Worm (Caenorhabditis elegans) whole organism, late embryonic: ENCODE results near the gene uig-1.

Experiments used
- C08G9.2 ChIP-seq: sonication (generic microtip); optimal IDR thresholded peaks from 2 replicates; lab custom pipeline; 2016; ENCODE audit warnings: mild to moderate bottlenecking, missing genetic modification characterization, moderate library complexity, missing compliant biosample characterization
- C38D4.7 ChIP-seq: fragments of 200-800 bp; sonication (Bioruptor generic); optimal IDR thresholded peaks from 2 replicates; lab custom pipeline; 2018; ENCODE audit warnings: mild to moderate bottlenecking, missing genetic modification characterization, moderate library complexity, missing compliant biosample characterization
- ama-1 ChIP-seq: fragments of 150-350 bp; optimal IDR thresholded peaks from 2 replicates; lab custom pipeline; 2014
- ceh-24 ChIP-seq: sonication (generic microtip); optimal IDR thresholded peaks from 2 replicates; lab custom pipeline; 2016; ENCODE audit warnings: mild to moderate bottlenecking, missing genetic modification characterization, missing compliant biosample characterization
- ceh-34 ChIP-seq: sonication (generic microtip); optimal IDR thresholded peaks from 2 replicates; lab custom pipeline; 2016; ENCODE audit warnings: mild to moderate bottlenecking, missing genetic modification characterization, missing compliant biosample characterization
- ceh-9 ChIP-seq: sonication (generic microtip); optimal IDR thresholded peaks from 2 replicates; lab custom pipeline; 2016; ENCODE audit warnings: mild to moderate bottlenecking, missing genetic modification characterization, inconsistent platforms, missing compliant biosample characterization
- che-1 ChIP-seq: sonication (generic microtip); optimal IDR thresholded peaks from 2 replicates; lab custom pipeline; 2016; ENCODE audit warnings: mild to moderate bottlenecking, missing genetic modification characterization, missing compliant biosample characterization
- dmd-4 ChIP-seq: sonication (generic microtip); optimal IDR thresholded peaks from 2 replicates; lab custom pipeline; 2016; ENCODE audit warnings: borderline replicate concordance, missing genetic modification characterization, missing compliant biosample characterization
- elt-2 ChIP-seq: sonication (generic microtip); optimal IDR thresholded peaks from 2 replicates; lab custom pipeline; 2016; ENCODE audit warnings: missing genetic modification reagents, missing genetic modification characterization, missing compliant biosample characterization
- ets-4 ChIP-seq: sonication (generic microtip); optimal IDR thresholded peaks from 2 replicates; lab custom pipeline; 2016; ENCODE audit warnings: missing genetic modification characterization, missing compliant biosample characterization
- eyg-1 ChIP-seq: sonication (generic microtip); optimal IDR thresholded peaks from 2 replicates; lab custom pipeline; 2016; ENCODE audit warnings: missing genotype, missing genetic modification characterization, missing compliant biosample characterization
- fkh-6 ChIP-seq: sonication (generic microtip); optimal IDR thresholded peaks from 2 replicates; lab custom pipeline; 2016; ENCODE audit warnings: missing genetic modification characterization, missing compliant biosample characterization
- hlh-13 ChIP-seq: fragments of 200-800 bp; sonication (Bioruptor generic); optimal IDR thresholded peaks from 2 replicates; lab custom pipeline; 2018; ENCODE audit warnings: mild to moderate bottlenecking, missing genetic modification characterization, missing compliant biosample characterization
- hlh-30 ChIP-seq: sonication (generic microtip); optimal IDR thresholded peaks from 2 replicates; lab custom pipeline; 2017; ENCODE audit warnings: antibody characterized with exemption, missing genetic modification characterization, missing compliant biosample characterization; ENCODE audit not compliant: insufficient read depth
- hlh-6 ChIP-seq: sonication (generic microtip); optimal IDR thresholded peaks from 2 replicates; lab custom pipeline; 2016; ENCODE audit warnings: missing genotype, missing genetic modification characterization, missing compliant biosample characterization
- lim-6 ChIP-seq: sonication (generic microtip); optimal IDR thresholded peaks from 2 replicates; lab custom pipeline; 2016; ENCODE audit warnings: missing genetic modification characterization, missing compliant biosample characterization
- lin-11 ChIP-seq: fragments of 200-800 bp; sonication (Bioruptor generic); optimal IDR thresholded peaks from 2 replicates; lab custom pipeline; 2018; ENCODE audit warnings: mild to moderate bottlenecking, missing genetic modification characterization, missing compliant biosample characterization
- mec-3 ChIP-seq: sonication (generic microtip); optimal IDR thresholded peaks from 2 replicates; lab custom pipeline; 2016; ENCODE audit warnings: borderline replicate concordance, missing genetic modification characterization, missing compliant biosample characterization
- nhr-11 ChIP-seq: fragments of 150-350 bp; optimal IDR thresholded peaks from 2 replicates; lab custom pipeline; 2014; ENCODE audit warnings: missing biosample characterization, missing genetic modification characterization
- nhr-232 ChIP-seq: sonication (generic microtip); optimal IDR thresholded peaks from 2 replicates; lab custom pipeline; 2016; ENCODE audit warnings: missing genetic modification characterization, missing compliant biosample characterization
- npax-4 ChIP-seq: sonication (generic microtip); optimal IDR thresholded peaks from 2 replicates; lab custom pipeline; 2016; ENCODE audit warnings: missing genetic modification characterization, missing compliant biosample characterization
- odd-2 ChIP-seq: sonication (generic microtip); optimal IDR thresholded peaks from 2 replicates; lab custom pipeline; 2017; ENCODE audit warnings: antibody characterized with exemption, mild to moderate bottlenecking, missing genetic modification characterization, missing compliant biosample characterization
- pat-9 ChIP-seq: fragments of 200-800 bp; sonication (Bioruptor generic); optimal IDR thresholded peaks from 2 replicates; lab custom pipeline; 2018; ENCODE audit warnings: mild to moderate bottlenecking, missing genetic modification characterization, moderate library complexity, missing compliant biosample characterization
- pax-1 ChIP-seq: fragments of 150-350 bp; optimal IDR thresholded peaks from 2 replicates; lab custom pipeline; 2014; ENCODE audit warnings: missing biosample characterization, missing genetic modification characterization
- pqm-1 ChIP-seq: sonication (generic microtip); optimal IDR thresholded peaks from 2 replicates; lab custom pipeline; 2016; ENCODE audit warnings: missing genetic modification characterization, missing compliant biosample characterization
- pros-1 ChIP-seq: fragments of 150-350 bp; optimal IDR thresholded peaks from 2 replicates; lab custom pipeline; 2014; ENCODE audit warnings: missing biosample characterization, missing genetic modification reagents, missing genetic modification characterization
- rnt-1 ChIP-seq: sonication (generic microtip); optimal IDR thresholded peaks from 2 replicates; lab custom pipeline; 2016; ENCODE audit warnings: missing genetic modification characterization, missing compliant biosample characterization
- sox-4 ChIP-seq: sonication (generic microtip); optimal IDR thresholded peaks from 2 replicates; lab custom pipeline; 2017; ENCODE audit warnings: mild to moderate bottlenecking, missing genetic modification characterization, inconsistent platforms, missing compliant biosample characterization
- ttx-3 ChIP-seq: sonication (generic microtip); optimal IDR thresholded peaks from 2 replicates; lab custom pipeline; 2016; ENCODE audit warnings: missing genetic modification reagents, missing genetic modification characterization, missing compliant biosample characterization
- unc-3 ChIP-seq, 2 experiments: fragments of 200-800 bp in 1 of 2; sonication (Bioruptor generic) in 1 of 2; sonication (generic microtip) in 1 of 2; conservative IDR thresholded peaks in 1 of 2; optimal IDR thresholded peaks in 1 of 2; 2 replicates each; pipeline versions ENCODE4 v1.3.6 to Lab custom; 2016 to 2022; ENCODE audit warnings: missing compliant biosample characterization in 2 of 2, missing genetic modification characterization in 2 of 2, missing genetic modification reagents in 1 of 2
- unc-42 ChIP-seq: sonication (generic microtip); optimal IDR thresholded peaks from 2 replicates; lab custom pipeline; 2016; ENCODE audit warnings: missing genotype, missing genetic modification characterization, missing compliant biosample characterization
- unc-86 ChIP-seq: sonication (generic microtip); optimal IDR thresholded peaks from 2 replicates; lab custom pipeline; 2016; ENCODE audit warnings: missing genetic modification characterization, missing compliant biosample characterization
- zip-5 ChIP-seq: sonication (generic microtip); optimal IDR thresholded peaks from 2 replicates; lab custom pipeline; 2016; ENCODE audit warnings: missing genetic modification characterization, missing compliant biosample characterization
- ztf-16 ChIP-seq: sonication (generic microtip); optimal IDR thresholded peaks from 2 replicates; lab custom pipeline; 2017; ENCODE audit warnings: missing genetic modification characterization, missing compliant biosample characterization

uig-1 gene

DNA sequence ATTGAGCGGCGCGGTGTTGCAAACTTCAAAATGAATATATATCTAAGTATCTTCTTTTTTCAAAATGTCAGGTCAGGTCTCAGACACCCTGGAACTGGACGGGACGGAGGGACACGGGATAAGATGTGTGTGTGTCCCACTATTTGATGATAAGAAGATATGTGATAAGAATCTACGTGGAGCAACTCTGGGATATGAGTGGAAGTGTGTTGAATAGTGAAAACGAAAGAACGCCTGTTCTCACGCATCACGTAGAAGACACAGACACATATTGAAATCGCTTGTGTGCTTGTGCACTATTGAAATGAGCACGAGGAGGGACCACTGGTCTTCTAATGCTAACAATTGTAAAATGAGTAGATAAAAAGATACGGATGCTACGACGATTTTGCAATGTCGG is at the start of gene uig-1:
Gene uig-1, minus strand, starts transcription at position 120 of the 400 bp plus-strand sequence.
- TF ChIP-seq unc-42 (tag; lab: Kevin White, UChicago) (no peak), npax-4 (no peak), mec-3 (no peak), pax-1 (tag; lab: Kevin White, UChicago) (no peak), ceh-9 (tag; lab: Kevin White, UChicago) (no peak), rnt-1 (tag; lab: Kevin White, UChicago) (no peak), ceh-34 (no peak), sox-4 (tag; lab: Kevin White, UChicago) (no peak), lin-11 (no peak), fkh-6 (tag; lab: Kevin White, UChicago) (no peak), pqm-1 (tag; lab: Kevin White, UChicago) (no peak)

DNA sequence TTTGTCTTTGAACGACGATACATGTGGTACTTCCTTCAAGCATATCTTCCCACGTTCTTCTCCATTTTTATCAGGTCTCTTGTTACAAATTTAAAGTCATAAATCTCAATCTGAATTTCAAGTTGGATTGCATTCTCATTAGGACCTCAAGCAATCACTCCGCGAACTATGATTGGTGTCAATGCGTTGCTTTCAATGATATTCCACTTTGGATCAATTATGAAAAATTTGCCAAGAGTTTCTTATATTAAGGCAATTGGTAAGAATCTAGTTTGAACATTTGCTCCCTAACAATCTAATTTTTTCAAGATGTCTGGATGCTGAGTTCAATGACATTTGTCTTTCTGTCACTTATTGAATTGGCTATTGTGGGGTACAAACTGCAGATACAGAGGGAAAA is 46.5 kb upstream of the uig-1 start:
- TF ChIP-seq ama-1 (lab: Kevin White, UChicago) (no peak), ttx-3 (tag; lab: Kevin White, UChicago) (no peak), npax-4 (no peak), unc-3 (GFP tag; conservative IDR thresholded peaks at IDR 0.05; lab: Robert Waterston, UW) (no peak), unc-3 (tag; optimal IDR thresholded peaks at IDR 0.05; lab: Kevin White, UChicago) (no peak), hlh-6 (tag; lab: Kevin White, UChicago) (no peak), ceh-9 (tag; lab: Kevin White, UChicago) (no peak), eyg-1 (tag; lab: Kevin White, UChicago) (no peak), hlh-13 (GFP tag; lab: Kevin White, UChicago) (no peak), elt-2 (tag; lab: Kevin White, UChicago) (no peak), pat-9 (tag; lab: Kevin White, UChicago) (no peak), dmd-4 (tag; lab: Kevin White, UChicago) (no peak), lim-6 (no peak), ceh-24 (no peak), nhr-11 (tag; lab: Kevin White, UChicago) (no peak)

DNA sequence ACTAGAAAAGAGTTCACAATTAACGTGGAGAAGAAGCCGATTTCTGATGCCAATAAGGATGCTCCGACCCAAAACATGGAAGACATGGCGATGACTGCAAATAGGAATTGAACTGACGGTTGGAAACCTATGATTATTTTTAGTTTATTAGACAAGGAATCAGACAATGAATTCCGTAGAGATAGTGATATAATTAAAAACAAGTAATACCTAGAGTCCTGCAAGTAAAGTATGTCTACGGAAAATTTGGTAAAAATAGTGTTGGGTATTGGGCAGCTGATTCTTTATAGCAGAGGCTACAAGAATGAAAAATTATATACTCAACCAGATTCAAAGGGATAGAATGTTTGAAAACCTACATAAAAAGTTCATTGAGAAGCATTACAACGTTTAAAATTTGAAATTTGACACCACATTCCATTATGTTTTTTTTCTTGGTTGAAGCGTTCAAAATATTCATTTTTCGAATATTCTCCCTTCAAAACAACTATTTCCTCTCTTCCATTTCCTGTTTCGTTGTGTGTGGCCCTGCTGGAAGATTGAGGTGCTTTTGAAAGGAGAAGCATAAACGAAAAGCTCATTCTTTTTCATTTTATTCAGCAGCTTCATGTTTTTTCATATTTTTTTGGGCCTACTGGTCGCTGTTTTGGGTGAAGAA is 44.0 kb upstream of the uig-1 start, which contains the start of the genes str-4 and lgc-48:
Gene str-4, minus strand, starts transcription at position 101 of the 658 bp plus-strand sequence.
Gene lgc-48, plus strand, starts transcription at position 608 of the 658 bp plus-strand sequence.
- TF ChIP-seq C08G9.2 (tag; lab: Kevin White, UChicago) (no peak), unc-42 (tag; lab: Kevin White, UChicago) (no peak)
- TF ChIP-seq, all 69 proteins: peak for 0

DNA sequence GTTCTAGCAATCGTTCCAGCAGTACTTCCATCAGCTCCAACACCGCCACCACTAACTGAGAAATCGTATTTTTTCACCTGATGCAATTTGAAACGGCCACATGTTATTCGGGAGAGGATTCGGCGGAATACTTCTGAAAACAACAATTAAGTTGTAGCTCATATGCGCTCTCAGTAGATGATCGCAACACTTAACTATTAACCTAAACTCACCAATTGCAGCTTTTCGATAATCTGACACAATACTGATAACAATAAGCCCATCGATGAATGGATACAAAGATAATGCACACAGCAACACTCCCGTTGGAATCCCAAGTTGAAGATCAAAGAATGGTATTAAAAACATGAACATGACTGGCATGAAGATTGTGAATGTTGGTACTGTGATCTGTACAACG is 42.3 kb upstream of the uig-1 start:
- no peak for TF ChIP-seq unc-42 (tag; lab: Kevin White, UChicago)
- TF ChIP-seq hlh-13 (GFP tag; lab: Kevin White, UChicago): no peak
- TF ChIP-seq odd-2 (tag; lab: Kevin White, UChicago): no peak
- TF ChIP-seq rnt-1 (tag; lab: Kevin White, UChicago): no peak
- TF ChIP-seq C38D4.7 (GFP tag; lab: Kevin White, UChicago): no peak
- TF ChIP-seq ets-4: no peak
- no peak for TF ChIP-seq ama-1 (lab: Kevin White, UChicago)
- no peak for TF ChIP-seq ttx-3 (tag; lab: Kevin White, UChicago)
- no peak for TF ChIP-seq hlh-30
- TF ChIP-seq ztf-16 (tag; lab: Kevin White, UChicago): no peak
- no peak for TF ChIP-seq pros-1 (tag; lab: Kevin White, UChicago)
- TF ChIP-seq eyg-1 (tag; lab: Kevin White, UChicago): no peak
- TF ChIP-seq che-1: no peak
- no peak for TF ChIP-seq unc-86
- no peak for TF ChIP-seq nhr-232 (tag; lab: Kevin White, UChicago)
- no peak for TF ChIP-seq ceh-9 (tag; lab: Kevin White, UChicago)
- no peak for TF ChIP-seq zip-5 (tag; lab: Kevin White, UChicago)
- TF ChIP-seq elt-2 (tag; lab: Kevin White, UChicago): no peak
